Worm (Caenorhabditis elegans): ENCODE data around the gene fbxb-53.

fbxb-53 gene

DNA sequence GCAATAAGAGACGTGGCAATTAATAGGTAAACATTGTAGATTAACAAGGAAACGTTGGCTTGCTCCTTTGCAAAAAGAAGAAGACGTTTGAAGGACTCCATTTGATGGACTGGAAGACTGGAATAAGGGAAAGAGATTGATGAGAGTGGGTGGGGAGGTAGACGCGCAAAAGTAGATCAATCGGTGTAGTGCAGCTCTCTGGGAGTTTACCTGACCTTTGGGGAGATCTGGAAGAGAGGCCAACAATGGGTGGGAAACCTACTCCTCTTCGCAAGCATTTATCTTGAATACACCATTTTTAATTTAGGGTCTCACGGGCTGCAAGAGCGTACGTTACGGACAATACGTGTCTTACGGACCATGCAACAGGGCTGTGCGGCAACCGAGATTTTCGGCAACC lies 49.7 kb downstream of the fbxb-53 start, which contains the start of gene C08F1.12:
C08F1.12 (minus strand) TSS at position 101 of the 400 bp plus-strand sequence.
- TF ChIP-seq hlh-1 (tag; optimal IDR thresholded peaks at IDR 0.05) (no peak), lsy-2 (tag; optimal IDR thresholded peaks at IDR 0.05) (no peak)

DNA sequence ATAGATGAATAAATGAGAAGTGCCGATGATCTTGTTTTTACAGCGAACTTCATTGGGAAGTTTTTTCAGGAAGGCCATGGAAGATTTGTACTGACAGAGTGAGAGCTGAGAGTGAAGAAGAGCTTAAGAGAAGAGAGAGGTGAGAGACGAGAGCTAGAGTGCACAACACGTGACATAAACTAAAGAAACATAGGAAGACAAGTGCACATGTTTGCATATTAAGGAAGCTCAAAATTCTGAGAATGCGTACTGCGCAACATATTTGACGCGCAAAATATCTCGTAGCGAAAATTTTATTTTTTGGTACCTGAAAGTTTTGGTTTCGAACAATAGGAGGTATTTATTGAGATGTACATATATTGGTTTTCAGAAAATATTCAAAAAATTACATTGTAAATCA lies 51.5 kb downstream of the fbxb-53 start, which contains the start of gene C08F1.8:
C08F1.8 (minus strand) TSS at position 101 of the 400 bp plus-strand sequence.
- TF ChIP-seq blmp-1 (tag; optimal IDR thresholded peaks at IDR 0.05) (no peak), ceh-83 (GFP tag; optimal IDR thresholded peaks at IDR 0.05) (no peak)

All from whole organism, mixed stage, embryonic.